Worm (Caenorhabditis elegans): ENCODE measurements around the gene mac-1.
A peak's percentile ranks its signal among the peaks of the same experiment; 100 is the strongest.

Gene mac-1

DNA sequence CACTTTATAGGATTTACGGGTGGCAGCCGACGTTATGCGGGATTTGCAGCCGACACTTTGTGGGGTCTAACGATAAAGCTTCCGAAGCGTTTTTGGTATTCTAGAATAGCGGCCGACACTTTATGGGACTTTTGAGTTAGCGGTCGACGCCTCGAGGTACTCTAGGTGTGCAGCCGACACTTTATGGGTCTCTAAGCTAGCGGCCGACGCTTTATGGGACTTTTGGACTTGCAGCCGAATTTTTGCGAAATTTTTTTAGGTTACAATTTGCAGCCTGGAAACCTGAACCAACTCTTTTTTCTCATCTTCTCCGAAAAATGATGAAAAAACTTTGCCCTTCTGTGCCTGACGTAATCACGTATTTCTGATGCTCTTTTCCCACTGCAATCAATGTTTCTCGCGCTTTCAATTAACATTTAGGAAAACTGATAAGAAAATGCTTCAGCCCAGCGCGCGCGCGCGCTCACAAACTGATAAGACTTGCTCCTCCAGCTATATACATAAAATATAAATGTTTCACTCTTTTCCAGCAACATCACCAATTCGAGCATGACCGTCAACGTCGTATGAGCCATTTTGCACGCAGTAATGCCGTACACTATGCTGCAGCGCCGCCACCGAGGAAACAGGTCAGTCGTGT lies 21.4 kb downstream of the mac-1 start:
- no peak for TF ChIP-seq ztf-23 (GFP tag; IDR thresholded peaks at IDR 0.05)
- TF ChIP-seq med-1 (GFP tag; optimal IDR thresholded peaks at IDR 0.05; ENCODE audit: insufficient read depth), result no peak
- no peak for TF ChIP-seq tab-1 (GFP tag; IDR thresholded peaks at IDR 0.05)
- no peak for TF ChIP-seq klf-2 (GFP tag; conservative IDR thresholded peaks at IDR 0.05)
- no peak for TF ChIP-seq T22C8.4 (GFP tag; IDR thresholded peaks at IDR 0.05)
- TF ChIP-seq cog-1 (tag; optimal IDR thresholded peaks at IDR 0.05), result no peak
- no peak for TF ChIP-seq ztf-29 (GFP tag; IDR thresholded peaks at IDR 0.05)
- TF ChIP-seq ref-1 (GFP tag; conservative IDR thresholded peaks at IDR 0.05), result no peak
- no peak for TF ChIP-seq flt-1 (GFP tag; IDR thresholded peaks at IDR 0.05)

- TF ChIP-seq ztf-29 (GFP tag; IDR thresholded peaks at IDR 0.05), result no peak
- no peak for TF ChIP-seq T22C8.4 (GFP tag; IDR thresholded peaks at IDR 0.05)
- no peak for TF ChIP-seq ztf-23 (GFP tag; IDR thresholded peaks at IDR 0.05)
These were observed 22.2 kb downstream of the mac-1 start for ce11 chrII:13298534-13298933.

DNA sequence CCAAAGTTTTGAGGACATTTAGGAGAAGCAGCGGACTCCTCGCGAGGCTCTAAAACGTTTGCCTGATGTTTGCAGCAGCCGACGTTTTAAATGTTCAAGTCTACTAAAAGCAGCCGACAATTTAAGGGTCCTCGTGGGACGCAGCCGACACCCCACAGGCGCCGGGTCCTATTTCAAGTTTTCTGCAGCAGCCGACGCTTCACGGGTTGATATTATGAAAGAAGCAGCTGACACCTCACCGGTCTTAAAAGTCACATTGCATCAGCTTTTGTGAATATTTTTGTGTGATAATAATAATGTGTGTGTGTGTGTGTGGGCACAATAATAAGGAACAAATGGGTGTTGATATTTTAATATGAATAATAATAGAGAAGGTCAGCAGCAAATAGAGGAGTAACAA lies 22.8 kb downstream of the mac-1 start:
- TF ChIP-seq flt-1 (GFP tag; IDR thresholded peaks at IDR 0.05) (no peak), ztf-29 (GFP tag; IDR thresholded peaks at IDR 0.05) (no peak), klf-2 (GFP tag; conservative IDR thresholded peaks at IDR 0.05) (no peak), ref-1 (GFP tag; conservative IDR thresholded peaks at IDR 0.05) (no peak), cog-1 (tag; optimal IDR thresholded peaks at IDR 0.05) (no peak), T22C8.4 (GFP tag; IDR thresholded peaks at IDR 0.05) (no peak), med-1 (GFP tag; optimal IDR thresholded peaks at IDR 0.05; ENCODE audit: insufficient read depth) (no peak), tab-1 (GFP tag; IDR thresholded peaks at IDR 0.05) (no peak), ztf-23 (GFP tag; IDR thresholded peaks at IDR 0.05) (no peak)

DNA sequence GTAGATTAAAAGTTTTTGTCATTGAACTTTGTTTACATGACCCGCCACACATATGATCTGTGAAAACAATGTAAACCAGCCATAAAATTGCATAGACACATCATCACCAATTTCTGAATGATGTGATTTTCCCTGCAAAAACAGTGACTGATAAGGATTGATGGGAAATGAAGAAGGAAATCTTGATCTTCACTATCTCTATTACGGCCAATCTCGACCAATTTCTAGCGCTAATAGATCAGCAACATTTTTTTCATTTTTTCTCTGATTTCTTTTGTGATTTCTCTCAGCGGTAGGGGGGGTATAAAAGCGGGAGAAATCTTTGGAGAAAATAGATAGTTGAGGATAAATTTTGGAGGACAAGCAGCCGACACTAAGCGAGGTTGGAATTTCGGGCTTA lies 23.4 kb downstream of the mac-1 start:
- TF ChIP-seq klf-2 (GFP tag; conservative IDR thresholded peaks at IDR 0.05) (no peak), med-1 (GFP tag; optimal IDR thresholded peaks at IDR 0.05; ENCODE audit: insufficient read depth) (no peak), T22C8.4 (GFP tag; IDR thresholded peaks at IDR 0.05) (no peak), flt-1 (GFP tag; IDR thresholded peaks at IDR 0.05) (no peak)

DNA sequence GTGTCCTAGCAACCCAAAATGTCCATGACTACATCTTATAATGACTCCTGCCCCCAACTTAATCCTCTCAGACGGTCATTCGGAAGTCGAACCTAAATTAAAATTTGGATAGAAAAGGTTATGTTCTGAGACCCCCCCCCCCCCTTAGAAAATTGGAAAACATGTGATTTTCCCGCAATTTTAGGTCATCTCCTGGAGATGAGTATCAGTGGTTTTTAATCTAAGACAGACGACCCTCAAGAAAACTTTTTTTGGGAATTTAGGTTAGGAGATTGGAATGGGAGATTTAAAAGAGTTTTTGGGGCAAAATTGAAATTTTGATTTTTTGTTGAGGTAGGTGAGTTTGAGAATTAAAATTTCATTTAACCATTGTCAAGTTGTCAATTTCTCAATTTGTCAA lies 27.2 kb downstream of the mac-1 start:
- TF ChIP-seq klf-2 (GFP tag; conservative IDR thresholded peaks at IDR 0.05) (no peak), tab-1 (GFP tag; IDR thresholded peaks at IDR 0.05) (no peak), med-1 (GFP tag; optimal IDR thresholded peaks at IDR 0.05; ENCODE audit: insufficient read depth) (no peak), cog-1 (tag; optimal IDR thresholded peaks at IDR 0.05) (no peak), T22C8.4 (GFP tag; IDR thresholded peaks at IDR 0.05) (no peak), ref-1 (GFP tag; conservative IDR thresholded peaks at IDR 0.05) (no peak), flt-1 (GFP tag; IDR thresholded peaks at IDR 0.05) (no peak), ztf-29 (GFP tag; IDR thresholded peaks at IDR 0.05) (no peak), ztf-23 (GFP tag; IDR thresholded peaks at IDR 0.05) (no peak)

DNA sequence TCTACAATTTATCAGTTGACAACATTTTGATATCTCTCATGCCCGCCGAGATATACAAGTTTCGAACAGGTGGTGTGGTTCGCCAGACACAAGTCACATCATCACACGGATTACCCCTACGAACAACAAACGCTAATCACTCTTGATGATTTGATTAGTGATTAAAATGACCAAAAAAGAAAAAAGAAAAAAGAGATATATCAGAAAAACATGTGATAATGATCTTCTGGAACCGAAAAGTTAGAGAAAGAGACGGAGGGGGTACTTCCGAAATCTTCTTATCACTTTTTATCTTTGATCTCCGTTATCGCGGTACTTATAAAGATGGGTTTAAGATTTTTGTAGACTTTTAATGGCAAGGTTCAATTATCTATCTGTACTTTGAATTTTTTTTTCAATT lies 27.8 kb downstream of the mac-1 start:
- no peak for TF ChIP-seq ztf-23 (GFP tag; IDR thresholded peaks at IDR 0.05)
- no peak for TF ChIP-seq klf-2 (GFP tag; conservative IDR thresholded peaks at IDR 0.05)
- no peak for TF ChIP-seq ref-1 (GFP tag; conservative IDR thresholded peaks at IDR 0.05)
- no peak for TF ChIP-seq tab-1 (GFP tag; IDR thresholded peaks at IDR 0.05)
- TF ChIP-seq ztf-29 (GFP tag; IDR thresholded peaks at IDR 0.05), result no peak
- no peak for TF ChIP-seq cog-1 (tag; optimal IDR thresholded peaks at IDR 0.05)
- no peak for TF ChIP-seq med-1 (GFP tag; optimal IDR thresholded peaks at IDR 0.05; ENCODE audit: insufficient read depth)
- TF ChIP-seq T22C8.4 (GFP tag; IDR thresholded peaks at IDR 0.05), result no peak
- TF ChIP-seq flt-1 (GFP tag; IDR thresholded peaks at IDR 0.05), result no peak

ce11 chrII:13291406-13292124 lies 29.1 kb downstream of the mac-1 start:
- TF ChIP-seq flt-1 (GFP tag; IDR thresholded peaks at IDR 0.05), result no peak
- TF ChIP-seq ztf-23 (GFP tag; IDR thresholded peaks at IDR 0.05), result peak; percentile 66; the same call in 1 of the 2 replicates
- no peak for TF ChIP-seq ztf-29 (GFP tag; IDR thresholded peaks at IDR 0.05)
- no peak for TF ChIP-seq med-1 (GFP tag; optimal IDR thresholded peaks at IDR 0.05; ENCODE audit: insufficient read depth)
- TF ChIP-seq tab-1 (GFP tag; IDR thresholded peaks at IDR 0.05), result peak; percentile 43; the same call in 1 of the 2 replicates
- no peak for TF ChIP-seq klf-2 (GFP tag; conservative IDR thresholded peaks at IDR 0.05)
- TF ChIP-seq T22C8.4 (GFP tag; IDR thresholded peaks at IDR 0.05), result no peak
- no peak for TF ChIP-seq ref-1 (GFP tag; conservative IDR thresholded peaks at IDR 0.05)
- peak; percentile 37 for TF ChIP-seq cog-1 (tag; optimal IDR thresholded peaks at IDR 0.05)

DNA sequence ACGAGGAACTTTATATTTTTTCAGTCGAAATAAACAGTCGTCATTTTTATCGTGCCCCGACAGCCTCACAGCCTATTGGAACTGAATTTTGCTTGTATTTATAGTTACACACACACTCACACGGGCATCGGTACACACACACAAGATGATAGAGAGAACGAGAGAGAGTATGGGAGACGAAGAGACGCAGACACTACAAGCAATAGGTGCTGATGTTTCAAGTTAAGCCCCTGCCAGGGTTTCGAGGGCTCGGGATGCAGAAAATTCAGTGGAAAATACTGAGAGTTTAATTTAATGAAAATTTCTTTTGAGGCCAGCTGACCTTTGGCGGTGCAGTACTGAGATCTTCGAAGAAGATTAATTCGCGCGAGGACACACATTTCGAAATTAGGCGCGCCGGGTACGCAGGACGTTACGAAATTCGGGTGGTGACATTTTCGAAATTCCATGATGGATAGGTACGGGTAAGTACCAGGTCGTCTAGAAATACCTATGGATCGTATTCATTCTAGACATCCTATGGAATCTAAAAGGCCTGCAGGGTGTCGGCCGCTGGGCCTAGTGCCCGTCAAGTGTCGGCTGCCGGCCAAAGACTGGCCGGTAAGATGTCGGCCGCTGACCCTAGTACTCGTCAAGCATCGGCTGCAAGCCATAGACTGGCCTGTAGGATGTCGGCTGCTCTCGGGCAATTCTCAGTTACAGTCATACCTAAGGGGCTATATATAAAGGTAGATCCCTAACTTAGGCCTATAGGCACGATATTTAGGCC lies 30.0 kb downstream of the mac-1 start:
- TF ChIP-seq cog-1 (tag; optimal IDR thresholded peaks at IDR 0.05) (no peak), klf-2 (GFP tag; conservative IDR thresholded peaks at IDR 0.05) (no peak), ztf-29 (GFP tag; IDR thresholded peaks at IDR 0.05) (no peak), flt-1 (GFP tag; IDR thresholded peaks at IDR 0.05) (no peak), ztf-23 (GFP tag; IDR thresholded peaks at IDR 0.05) (no peak), tab-1 (GFP tag; IDR thresholded peaks at IDR 0.05) (no peak), ref-1 (GFP tag; conservative IDR thresholded peaks at IDR 0.05) (no peak), med-1 (GFP tag; optimal IDR thresholded peaks at IDR 0.05; ENCODE audit: insufficient read depth) (no peak), T22C8.4 (GFP tag; IDR thresholded peaks at IDR 0.05) (no peak)

ce11 chrII:13289891-13290290 lies 30.8 kb downstream of the mac-1 start:
- TF ChIP-seq klf-2 (GFP tag; conservative IDR thresholded peaks at IDR 0.05), result no peak
- TF ChIP-seq tab-1 (GFP tag; IDR thresholded peaks at IDR 0.05), result 0 out of 2 replicates have a peak, but pooled peaks have one; percentile 17
